Worm (Caenorhabditis elegans) whole organism, L2 larva: ENCODE data around the gene mcm-10.

Experiments used
- F13H6.1 ChIP-seq: sonication (generic microtip); optimal IDR thresholded peaks from 2 replicates; lab custom pipeline; 2016; ENCODE audit warnings: missing genetic modification characterization, missing compliant biosample characterization
- nhr-11 ChIP-seq: fragments of 150-350 bp; optimal IDR thresholded peaks from 2 replicates; lab custom pipeline; 2014; ENCODE audit warnings: missing biosample characterization, missing genetic modification characterization
- nhr-25 ChIP-seq: fragments of 150-350 bp; sonication (generic microtip); optimal IDR thresholded peaks from 3 replicates; lab custom pipeline; 2014; ENCODE audit warnings: missing biosample characterization, missing genetic modification characterization
- nhr-77 ChIP-seq: fragments of 150-350 bp; optimal IDR thresholded peaks from 2 replicates; lab custom pipeline; 2014; ENCODE audit warnings: missing biosample characterization, missing genetic modification characterization

DNA sequence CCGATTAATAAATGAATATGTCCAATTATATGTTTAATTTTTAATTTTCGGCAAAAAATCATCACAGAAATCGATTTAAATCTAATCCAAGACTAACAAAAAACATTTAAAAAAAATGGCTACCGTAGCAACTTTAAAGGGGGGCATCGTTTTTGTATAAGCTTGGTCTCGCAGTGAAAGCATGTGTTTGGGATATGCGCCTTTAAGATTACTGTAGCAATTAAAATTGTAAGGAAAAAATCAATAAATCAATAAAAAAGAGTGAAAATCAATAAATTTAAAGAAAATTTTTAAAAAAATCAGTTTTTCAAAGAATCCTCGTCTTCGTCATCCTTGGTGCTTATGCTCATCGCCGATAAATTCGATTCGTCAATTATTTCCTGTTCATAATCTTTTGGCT, 26.8 kb downstream of the mcm-10 start:
- no peak for TF ChIP-seq F13H6.1 (tag; lab: Kevin White, UChicago)
- no peak for TF ChIP-seq nhr-11 (tag; lab: Kevin White, UChicago)
- TF ChIP-seq nhr-25 (tag; lab: Kevin White, UChicago) = no peak
- TF ChIP-seq nhr-77 = no peak
